Fruit fly (Drosophila melanogaster): ENCODE results near the gene dls.
A peak's percentile ranks its signal among the peaks of the same experiment; 100 is the strongest.

dls gene

dm6 chr3L:16181330-16181830 lies 19.7 kb upstream of the dls start (continued):
- TF ChIP-seq Ets96B (tag; optimal IDR thresholded peaks at IDR 0.05) (peak; percentile 87), CG8632 (GFP tag; optimal IDR thresholded peaks at IDR 0.05) (peak; percentile 55), CG11762 (GFP tag; optimal IDR thresholded peaks at IDR 0.05; ENCODE audit: insufficient read depth) (peak; percentile 52), CG3032 (tag; optimal IDR thresholded peaks at IDR 0.05) (peak; percentile 72), CG34406 (GFP tag; optimal IDR thresholded peaks at IDR 0.05) (peak; percentile 70), Eip93F (GFP tag; optimal IDR thresholded peaks at IDR 0.05) (no peak), CG8119 (GFP tag; IDR thresholded peaks at IDR 0.05) (peak; percentile 83), acj6 (GFP tag; optimal IDR thresholded peaks at IDR 0.05) (peak; percentile 73), CG16779 (tag; optimal IDR thresholded peaks at IDR 0.05) (peak; percentile 76), achi (GFP tag; optimal IDR thresholded peaks at IDR 0.05) (peak; percentile 72), CG4318 (GFP tag; optimal IDR thresholded peaks at IDR 0.05) (peak; percentile 48), spab (GFP tag; optimal IDR thresholded peaks at IDR 0.05) (peak; percentile 88), CG6792 (GFP tag; optimal IDR thresholded peaks at IDR 0.05) (peak; percentile 48), Hr4 (GFP tag; optimal IDR thresholded peaks at IDR 0.05) (peak; percentile 46), CG11902 (GFP tag; optimal IDR thresholded peaks at IDR 0.05) (peak; percentile 64), CG32006 (GFP tag; optimal IDR thresholded peaks at IDR 0.05) (peak; percentile 62), CG6854 (GFP tag; optimal IDR thresholded peaks at IDR 0.05) (peak; percentile 55), pdm3 (GFP tag; optimal IDR thresholded peaks at IDR 0.05) (peak; percentile 46), CG1621 (tag; optimal IDR thresholded peaks at IDR 0.05) (peak; percentile 49), vri (GFP tag; optimal IDR thresholded peaks at IDR 0.05) (peak; percentile 38), Hr38 (GFP tag; optimal IDR thresholded peaks at IDR 0.05) (no peak), cyc (GFP tag; optimal IDR thresholded peaks at IDR 0.05) (peak; percentile 70), Met (GFP tag; optimal IDR thresholded peaks at IDR 0.05) (peak; percentile 61), Blimp-1 (GFP tag; optimal IDR thresholded peaks at IDR 0.05) (peak; percentile 50), CG6276 (GFP tag; optimal IDR thresholded peaks at IDR 0.05) (peak; percentile 71), svp (GFP tag) (peak; percentile 91), CG6808 (GFP tag; optimal IDR thresholded peaks at IDR 0.05) (peak; percentile 87), CG6163 (GFP tag; IDR thresholded peaks at IDR 0.05) (peak; percentile 83), topi (GFP tag; optimal IDR thresholded peaks at IDR 0.05) (peak; percentile 71), CG9139 (GFP tag; optimal IDR thresholded peaks at IDR 0.05) (peak; percentile 88), esn (GFP tag; optimal IDR thresholded peaks at IDR 0.05) (peak; percentile 71)

dm6 chr3L:16182633-16183462 lies 18.3 kb upstream of the dls start:
- TF ChIP-seq Blimp-1 (GFP tag; optimal IDR thresholded peaks at IDR 0.05) = no peak
- TF ChIP-seq eg (GFP tag; IDR thresholded peaks at IDR 0.05) = no peak
- peak; percentile 36 for TF ChIP-seq CG10631 (GFP tag; optimal IDR thresholded peaks at IDR 0.05)
- peak; percentile 75 for TF ChIP-seq topi (GFP tag; optimal IDR thresholded peaks at IDR 0.05)
- TF ChIP-seq dac (GFP tag; optimal IDR thresholded peaks at IDR 0.05) = no peak
- TF ChIP-seq Smox (GFP tag; optimal IDR thresholded peaks at IDR 0.05) = peak; percentile 65
- TF ChIP-seq Hr39 (GFP tag; optimal IDR thresholded peaks at IDR 0.05) = peak; percentile 54
- TF ChIP-seq CG15336 (GFP tag; IDR thresholded peaks at IDR 0.05) = no peak
- peak; percentile 69 for TF ChIP-seq CG8632 (GFP tag; optimal IDR thresholded peaks at IDR 0.05)
- peak; percentile 63 for TF ChIP-seq cyc (GFP tag; optimal IDR thresholded peaks at IDR 0.05)
- TF ChIP-seq dsx (GFP tag; optimal IDR thresholded peaks at IDR 0.05; ENCODE audit: poor library complexity, severe bottlenecking) = peak; percentile 6
- TF ChIP-seq ss (GFP tag; optimal IDR thresholded peaks at IDR 0.05) = peak in 1 of 2 experiments; percentile 14
- peak; percentile 59 for TF ChIP-seq OdsH (GFP tag; optimal IDR thresholded peaks at IDR 0.05)
- peak; percentile 28 for TF ChIP-seq CG11762 (GFP tag; optimal IDR thresholded peaks at IDR 0.05; ENCODE audit: insufficient read depth)
- TF ChIP-seq CG7368 (GFP tag; optimal IDR thresholded peaks at IDR 0.05) = no peak
- TF ChIP-seq Sox102F (GFP tag; optimal IDR thresholded peaks at IDR 0.05) = peak; percentile 62
- peak; percentile 26 for TF ChIP-seq Eip75B (GFP tag; optimal IDR thresholded peaks at IDR 0.05)
- TF ChIP-seq fd85E (GFP tag; optimal IDR thresholded peaks at IDR 0.05) = no peak
- TF ChIP-seq Eip93F (GFP tag; optimal IDR thresholded peaks at IDR 0.05) = no peak
- no peak for TF ChIP-seq CG16779 (tag; optimal IDR thresholded peaks at IDR 0.05)
- TF ChIP-seq CG1621 (tag; optimal IDR thresholded peaks at IDR 0.05) = no peak
- TF ChIP-seq Hr38 (GFP tag; optimal IDR thresholded peaks at IDR 0.05) = no peak
- peak; percentile 23 for TF ChIP-seq vri (GFP tag; optimal IDR thresholded peaks at IDR 0.05)
- TF ChIP-seq CG11902 (GFP tag; optimal IDR thresholded peaks at IDR 0.05) = no peak
- TF ChIP-seq Met (GFP tag; optimal IDR thresholded peaks at IDR 0.05) = peak; percentile 76
- peak; percentile 29 for TF ChIP-seq Ets21C (GFP tag; optimal IDR thresholded peaks at IDR 0.05)
- no peak for TF ChIP-seq Hr4 (GFP tag; optimal IDR thresholded peaks at IDR 0.05)
- TF ChIP-seq Sox15 (GFP tag; optimal IDR thresholded peaks at IDR 0.05) = peak; percentile 42
- peak in 1 of 2 experiments; percentile 9 for TF ChIP-seq salr (GFP tag; optimal IDR thresholded peaks at IDR 0.05)
